Fruit fly (Drosophila melanogaster) whole organism, embryonic: ENCODE results near the gene BNIP3.

ENCODE experiments used
- Atf-2 ChIP-seq: fragments of 200-800 bp; sonication (Bioruptor generic); optimal IDR thresholded peaks from 2 replicates; lab custom pipeline; 2016; ENCODE audit warnings: missing biosample characterization, missing genetic modification characterization
- Atf6 ChIP-seq: fragments of 200-800 bp; sonication (Bioruptor generic); IDR thresholded peaks from 2 replicates; pipeline ENCODE4 v1.3.6; 2022; ENCODE audit warnings: missing biosample characterization, missing genetic modification characterization
- CG12071 ChIP-seq: fragments of 200-800 bp; sonication (Bioruptor generic); optimal IDR thresholded peaks from 3 replicates; lab custom pipeline; 2018; ENCODE audit warnings: missing biosample characterization, mild to moderate bottlenecking, missing genetic modification characterization
- CG12391 ChIP-seq: fragments of 200-800 bp; sonication (Bioruptor generic); optimal IDR thresholded peaks from 3 replicates; lab custom pipeline; 2018; ENCODE audit warnings: missing biosample characterization, mild to moderate bottlenecking, missing genetic modification characterization, moderate library complexity
- CG13894 ChIP-seq: fragments of 200-800 bp; sonication (Bioruptor generic); optimal IDR thresholded peaks from 3 replicates; lab custom pipeline; 2018; ENCODE audit warnings: missing biosample characterization, mild to moderate bottlenecking, missing genetic modification characterization, moderate library complexity
- CG14667 ChIP-seq: fragments of 200-800 bp; sonication (Bioruptor generic); IDR thresholded peaks from 2 replicates; pipeline ENCODE4 v1.3.6; 2022; ENCODE audit warnings: missing biosample characterization, missing genetic modification characterization
- CG15479 ChIP-seq: fragments of 200-800 bp; sonication (Bioruptor generic); optimal IDR thresholded peaks from 3 replicates; lab custom pipeline; 2019; ENCODE audit warnings: missing biosample characterization, mild to moderate bottlenecking, missing genetic modification characterization, moderate library complexity
- CG16779 ChIP-seq: fragments of 200-800 bp; sonication (Bioruptor generic); IDR thresholded peaks from 2 replicates; pipeline ENCODE4 v1.3.6; 2022; ENCODE audit warnings: missing biosample characterization, missing genetic modification characterization
- CG1832 ChIP-seq: fragments of 200-800 bp; sonication (Bioruptor generic); optimal IDR thresholded peaks from 2 replicates; lab custom pipeline; 2017; ENCODE audit warnings: missing biosample characterization, mild to moderate bottlenecking, missing genetic modification characterization, inconsistent platforms
- CG2678 ChIP-seq: fragments of 200-800 bp; sonication (Bioruptor generic); optimal IDR thresholded peaks from 3 replicates; lab custom pipeline; 2019; ENCODE audit warnings: missing biosample characterization, mild to moderate bottlenecking, missing genetic modification characterization, moderate library complexity
- CG2712 ChIP-seq: fragments of 200-800 bp; optimal IDR thresholded peaks from 3 replicates; lab custom pipeline; 2019; ENCODE audit warnings: missing biosample characterization, mild to moderate bottlenecking, missing genetic modification characterization, moderate library complexity
- CG31365 ChIP-seq: fragments of 200-800 bp; sonication (Bioruptor generic); optimal IDR thresholded peaks from 2 replicates; lab custom pipeline; 2018; ENCODE audit warnings: missing biosample characterization, mild to moderate bottlenecking, missing genetic modification characterization
- CG32767 ChIP-seq: fragments of 200-800 bp; sonication (Bioruptor generic); IDR thresholded peaks from 2 replicates; pipeline ENCODE4 v1.3.6; 2022; ENCODE audit warnings: missing biosample characterization, missing genetic modification characterization
- CG3847 ChIP-seq: fragments of 200-800 bp; sonication (Bioruptor generic); IDR thresholded peaks from 2 replicates; pipeline ENCODE4 v1.3.6; 2022; ENCODE audit warnings: missing biosample characterization, missing genetic modification characterization
- CG42726 ChIP-seq: fragments of 200-800 bp; sonication (Bioruptor generic); IDR thresholded peaks from 2 replicates; pipeline ENCODE4 v1.3.6; 2022; ENCODE audit warnings: missing biosample characterization, missing genetic modification characterization; ENCODE audit not compliant: partially characterized antibody
- CG4707 ChIP-seq: fragments of 200-800 bp; sonication (Bioruptor generic); optimal IDR thresholded peaks from 2 replicates; lab custom pipeline; 2018; ENCODE audit warnings: missing biosample characterization, mild to moderate bottlenecking, missing genetic modification characterization, moderate library complexity
- CG5245 ChIP-seq: fragments of 200-800 bp; sonication (Bioruptor generic); optimal IDR thresholded peaks from 3 replicates; lab custom pipeline; 2016; ENCODE audit warnings: missing biosample characterization, missing genetic modification characterization
- CG6272 ChIP-seq: fragments of 200-800 bp; sonication (Bioruptor generic); IDR thresholded peaks from 2 replicates; pipeline ENCODE4 v1.3.6; 2022; ENCODE audit warnings: missing biosample characterization, missing genetic modification characterization
- CG7556 ChIP-seq: fragments of 200-800 bp; sonication (Bioruptor generic); optimal IDR thresholded peaks from 2 replicates; lab custom pipeline; 2017; ENCODE audit warnings: missing biosample characterization, mild to moderate bottlenecking, missing genetic modification characterization
- CG9817 ChIP-seq: fragments of 200-800 bp; sonication (Bioruptor generic); optimal IDR thresholded peaks from 2 replicates; lab custom pipeline; 2018; ENCODE audit warnings: missing biosample characterization, mild to moderate bottlenecking, missing genetic modification characterization, moderate library complexity
- CkIIα-i1 ChIP-seq: fragments of 200-800 bp; sonication (Bioruptor generic); IDR thresholded peaks from 2 replicates; pipeline ENCODE4 v1.3.6; 2022; ENCODE audit warnings: missing biosample characterization, missing genetic modification characterization
- Dfd ChIP-seq, 2 experiments: fragments of >200 bp; optimal IDR thresholded peaks; 2 replicates each; lab custom pipeline; 2017; ENCODE audit warnings: missing biosample characterization in 2 of 2, missing genetic modification characterization in 2 of 2
- Hsf ChIP-seq: fragments of 200-800 bp; sonication (Bioruptor generic); optimal IDR thresholded peaks from 3 replicates; lab custom pipeline; 2016; ENCODE audit warnings: missing biosample characterization, missing genetic modification characterization
- Oaz ChIP-seq: fragments of 200-800 bp; sonication (Bioruptor generic); IDR thresholded peaks from 2 replicates; pipeline ENCODE4 v1.3.6; 2022; ENCODE audit warnings: missing biosample characterization, missing genetic modification characterization
- Sin3A ChIP-seq: fragments of >200 bp; optimal IDR thresholded peaks from 2 replicates; lab custom pipeline; 2018
- Sox100B ChIP-seq: fragments of 200-800 bp; sonication (Bioruptor generic); optimal IDR thresholded peaks from 3 replicates; lab custom pipeline; 2018; ENCODE audit warnings: missing biosample characterization, mild to moderate bottlenecking, missing genetic modification characterization
- ab ChIP-seq: fragments of 200-800 bp; sonication (Bioruptor generic); optimal IDR thresholded peaks from 2 replicates; lab custom pipeline; 2016; ENCODE audit warnings: missing biosample characterization, missing genetic modification characterization
- bigmax ChIP-seq: fragments of 200-800 bp; sonication (Bioruptor generic); optimal IDR thresholded peaks from 2 replicates; lab custom pipeline; 2018; ENCODE audit warnings: missing biosample characterization, mild to moderate bottlenecking, missing genetic modification characterization
- br ChIP-seq: fragments of >200 bp; optimal IDR thresholded peaks from 2 replicates; lab custom pipeline; 2017
- corto ChIP-seq: fragments of 200-800 bp; sonication (Bioruptor generic); optimal IDR thresholded peaks from 2 replicates; lab custom pipeline; 2016; ENCODE audit warnings: missing biosample characterization, mild to moderate bottlenecking, missing genetic modification characterization, moderate library complexity
- dmrt11E ChIP-seq: fragments of 200-800 bp; sonication (Bioruptor generic); optimal IDR thresholded peaks from 3 replicates; lab custom pipeline; 2018; ENCODE audit warnings: missing biosample characterization, mild to moderate bottlenecking, missing genetic modification characterization, moderate library complexity
- gce ChIP-seq: fragments of 200-800 bp; sonication (Bioruptor generic); IDR thresholded peaks from 3 replicates; pipeline ENCODE4 v1.3.6; 2022; ENCODE audit warnings: missing biosample characterization, missing genetic modification characterization
- gsb ChIP-seq: fragments of 200-800 bp; sonication (Bioruptor generic); IDR thresholded peaks from 2 replicates; pipeline ENCODE4 v1.3.6; 2022; ENCODE audit warnings: missing biosample characterization, missing genetic modification characterization
- h ChIP-seq: fragments of >200 bp; optimal IDR thresholded peaks from 2 replicates; lab custom pipeline; 2017
- lmd ChIP-seq: fragments of 200-800 bp; sonication (Bioruptor generic); IDR thresholded peaks from 2 replicates; pipeline ENCODE4 v1.3.6; 2022; ENCODE audit warnings: missing biosample characterization, missing genetic modification characterization
- mirr ChIP-seq: fragments of 200-800 bp; sonication (Bioruptor generic); optimal IDR thresholded peaks from 3 replicates; lab custom pipeline; 2018; ENCODE audit warnings: missing biosample characterization, mild to moderate bottlenecking, missing genetic modification characterization
- otp ChIP-seq: fragments of 200-800 bp; sonication (Bioruptor generic); IDR thresholded peaks from 3 replicates; pipeline ENCODE4, ENCODE4 v1.3.6; 2022; ENCODE audit warnings: missing biosample characterization, missing genetic modification characterization
- pnt ChIP-seq: fragments of 200-800 bp; sonication (Bioruptor generic); optimal IDR thresholded peaks from 3 replicates; lab custom pipeline; 2016; ENCODE audit warnings: missing biosample characterization, missing genetic modification characterization
- pros ChIP-seq: fragments of 200-800 bp; sonication (Bioruptor generic); optimal IDR thresholded peaks from 3 replicates; lab custom pipeline; 2019; ENCODE audit warnings: missing biosample characterization, mild to moderate bottlenecking, missing genetic modification characterization, moderate library complexity
- shn ChIP-seq: fragments of 200-800 bp; sonication (Bioruptor generic); optimal IDR thresholded peaks from 3 replicates; lab custom pipeline; 2016; ENCODE audit warnings: missing biosample characterization, missing genetic modification characterization
- sim ChIP-seq: fragments of 200-800 bp; sonication (Bioruptor generic); IDR thresholded peaks from 2 replicates; pipeline ENCODE4 v1.3.6; 2022; ENCODE audit warnings: missing biosample characterization, missing genetic modification characterization
- ssp ChIP-seq: fragments of 200-800 bp; sonication (Bioruptor generic); IDR thresholded peaks from 2 replicates; pipeline ENCODE4 v1.3.6; 2022; ENCODE audit warnings: missing biosample characterization, missing genetic modification characterization
- sug ChIP-seq: fragments of 200-800 bp; optimal IDR thresholded peaks from 2 replicates; lab custom pipeline; 2019; ENCODE audit warnings: missing biosample characterization, mild to moderate bottlenecking, missing genetic modification characterization, moderate library complexity
- zen2 ChIP-seq: fragments of 200-800 bp; sonication (Bioruptor generic); IDR thresholded peaks from 3 replicates; pipeline ENCODE4 v1.3.6; 2022; ENCODE audit warnings: missing biosample characterization, missing genetic modification characterization; ENCODE audit not compliant: partially characterized antibody

The BNIP3 gene

dm6 chr3L:20517179-20517834, 1.9 kb downstream of the BNIP3 start (continued):
- TF ChIP-seq Atf-2 (no peak), otp (no peak), CG2712 (tag; lab: Kevin White, UChicago) (no peak), h (lab: Kevin White, UChicago) (no peak), pnt (GFP tag; lab: Kevin White, UChicago) (no peak), CG16779 (GFP tag; lab: Robert Waterston, UW) (no peak), CG13894 (peak; percentile 92), Hsf (GFP tag; lab: Kevin White, UChicago) (no peak), CG6272 (GFP tag; lab: Robert Waterston, UW) (no peak), bigmax (GFP tag; lab: Kevin White, UChicago) (no peak), lmd (GFP tag; lab: Robert Waterston, UW) (no peak), CG7556 (no peak), CG3847 (GFP tag; lab: Robert Waterston, UW) (no peak), CG31365 (tag; lab: Kevin White, UChicago) (no peak), Oaz (no peak), CG12391 (tag; lab: Kevin White, UChicago) (no peak), CG42726 (GFP tag; lab: Robert Waterston, UW) (no peak), CG12071 (GFP tag; lab: Kevin White, UChicago) (peak; percentile 31), dmrt11E (tag; lab: Kevin White, UChicago) (no peak), CG15479 (GFP tag; lab: Kevin White, UChicago) (peak; percentile 96), mirr (GFP tag; lab: Kevin White, UChicago) (no peak), CG4707 (GFP tag; lab: Kevin White, UChicago) (no peak), Atf6 (GFP tag; lab: Robert Waterston, UW) (no peak), br (no peak), gce (GFP tag; lab: Robert Waterston, UW) (no peak), Dfd (GFP tag; optimal IDR thresholded peaks at IDR 0.05; lab: Kevin White, UChicago) (no peak), shn (no peak), CG1832 (GFP tag; lab: Kevin White, UChicago) (peak; percentile 91), CkIIα-i1 (GFP tag; lab: Robert Waterston, UW) (no peak), CG32767 (GFP tag; lab: Robert Waterston, UW) (no peak), ssp (GFP tag; lab: Robert Waterston, UW) (no peak), CG9817 (tag; lab: Kevin White, UChicago) (no peak), gsb (GFP tag; lab: Robert Waterston, UW) (no peak), Sox100B (GFP tag; lab: Kevin White, UChicago) (no peak), ab (GFP tag; lab: Kevin White, UChicago) (no peak), sug (tag; lab: Kevin White, UChicago) (no peak), zen2 (no peak), pros (peak; percentile 94), CG2678 (tag; lab: Kevin White, UChicago) (no peak), CG5245 (GFP tag; lab: Kevin White, UChicago) (no peak), CG14667 (GFP tag; lab: Robert Waterston, UW) (no peak), sim (GFP tag; lab: Robert Waterston, UW) (no peak), Sin3A (lab: Kevin White, UChicago) (no peak), corto (GFP tag; lab: Kevin White, UChicago) (no peak)
